Worm (Caenorhabditis elegans) whole organism, mixed stage, embryonic: ENCODE measurements around the gene ccch-2.

ENCODE experiments used
- M03D4.4 ChIP-seq: sonication (generic microtip); optimal IDR thresholded peaks from 2 replicates; lab custom pipeline; 2017; ENCODE audit warnings: mild to moderate bottlenecking, missing genetic modification characterization, missing compliant biosample characterization
- bed-3 ChIP-seq: fragments of 200-800 bp; sonication (Bioruptor generic); optimal IDR thresholded peaks from 3 replicates; lab custom pipeline; 2018; ENCODE audit warnings: mild to moderate bottlenecking, missing genetic modification characterization, moderate library complexity, missing compliant biosample characterization
- blmp-1 ChIP-seq: fragments of 150-350 bp; optimal IDR thresholded peaks from 2 replicates; lab custom pipeline; 2014; ENCODE audit warnings: missing biosample characterization, missing genetic modification characterization
- ceh-39 ChIP-seq: fragments of 150-350 bp; optimal IDR thresholded peaks from 2 replicates; lab custom pipeline; 2014; ENCODE audit warnings: missing biosample characterization, missing genetic modification characterization
- ceh-43 ChIP-seq: fragments of 200-800 bp; sonication (Bioruptor generic); optimal IDR thresholded peaks from 2 replicates; lab custom pipeline; 2018; ENCODE audit warnings: mild to moderate bottlenecking, missing genetic modification characterization, moderate library complexity, missing compliant biosample characterization
- ceh-83 ChIP-seq: fragments of 200-800 bp; sonication (Bioruptor generic); optimal IDR thresholded peaks from 2 replicates; lab custom pipeline; 2018; ENCODE audit warnings: mild to moderate bottlenecking, missing genetic modification characterization, missing compliant biosample characterization
- ces-1 ChIP-seq: fragments of 150-350 bp; optimal IDR thresholded peaks from 2 replicates; lab custom pipeline; 2014; ENCODE audit warnings: missing biosample characterization, missing genetic modification reagents, missing genetic modification characterization
- cnd-1 ChIP-seq: fragments of 200-800 bp; sonication (Bioruptor generic); optimal IDR thresholded peaks from 2 replicates; lab custom pipeline; 2018; ENCODE audit warnings: mild to moderate bottlenecking, missing genetic modification characterization, missing compliant biosample characterization
- drap-1 ChIP-seq: fragments of 200-800 bp; sonication (Bioruptor generic); optimal IDR thresholded peaks from 3 replicates; lab custom pipeline; 2018; ENCODE audit warnings: mild to moderate bottlenecking, missing genetic modification characterization, missing compliant biosample characterization
- elt-1 ChIP-seq: sonication (generic microtip); optimal IDR thresholded peaks from 2 replicates; lab custom pipeline; 2017; ENCODE audit warnings: missing genetic modification characterization, mild to moderate bottlenecking, missing compliant biosample characterization, antibody characterized with exemption, moderate library complexity, borderline replicate concordance; ENCODE audit not compliant: insufficient read depth
- elt-3 ChIP-seq: fragments of 150-350 bp; optimal IDR thresholded peaks from 2 replicates; lab custom pipeline; 2014; ENCODE audit warnings: missing biosample characterization, missing genetic modification characterization
- lin-32 ChIP-seq: fragments of 200-800 bp; sonication (Bioruptor generic); optimal IDR thresholded peaks from 2 replicates; lab custom pipeline; 2018; ENCODE audit warnings: mild to moderate bottlenecking, missing genetic modification characterization, missing compliant biosample characterization
- lsy-2 ChIP-seq: fragments of 150-350 bp; optimal IDR thresholded peaks from 2 replicates; lab custom pipeline; 2014; ENCODE audit warnings: missing biosample characterization, missing genetic modification characterization
- mab-5 ChIP-seq: fragments of 150-350 bp; optimal IDR thresholded peaks from 2 replicates; lab custom pipeline; 2014; ENCODE audit warnings: missing biosample characterization, missing genetic modification characterization
- mep-1 ChIP-seq: fragments of 150-350 bp; optimal IDR thresholded peaks from 2 replicates; lab custom pipeline; 2017; ENCODE audit warnings: missing biosample characterization, missing genetic modification reagents, missing genetic modification characterization, inconsistent platforms
- mls-2 ChIP-seq: sonication (generic microtip); optimal IDR thresholded peaks from 2 replicates; lab custom pipeline; 2016; ENCODE audit warnings: mild to moderate bottlenecking, missing genetic modification characterization, moderate library complexity, missing compliant biosample characterization
- nhr-12 ChIP-seq: fragments of 150-350 bp; optimal IDR thresholded peaks from 2 replicates; lab custom pipeline; 2014; ENCODE audit warnings: missing biosample characterization, missing genetic modification characterization
- nhr-2 ChIP-seq: fragments of 150-350 bp; optimal IDR thresholded peaks from 2 replicates; lab custom pipeline; 2014; ENCODE audit warnings: missing biosample characterization, missing genetic modification characterization
- nhr-237 ChIP-seq: fragments of 150-350 bp; optimal IDR thresholded peaks from 2 replicates; lab custom pipeline; 2014; ENCODE audit warnings: missing biosample characterization, missing genetic modification characterization
- nhr-28 ChIP-seq: fragments of 150-350 bp; optimal IDR thresholded peaks from 2 replicates; lab custom pipeline; 2014; ENCODE audit warnings: missing biosample characterization, missing genetic modification characterization
- nhr-76 ChIP-seq: sonication (generic microtip); optimal IDR thresholded peaks from 2 replicates; lab custom pipeline; 2017; ENCODE audit warnings: missing biosample characterization, missing genetic modification characterization
- pha-4 ChIP-seq: fragments of 150-350 bp; optimal IDR thresholded peaks from 2 replicates; lab custom pipeline; 2018; ENCODE audit warnings: missing biosample characterization, missing genetic modification reagents, missing genetic modification characterization
- sem-2 ChIP-seq: fragments of 200-800 bp; sonication (Bioruptor generic); optimal IDR thresholded peaks from 2 replicates; lab custom pipeline; 2018; ENCODE audit warnings: mild to moderate bottlenecking, missing genetic modification characterization, missing compliant biosample characterization
- snpc-4 ChIP-seq: fragments of 150-350 bp; optimal IDR thresholded peaks from 2 replicates; lab custom pipeline; 2014; ENCODE audit warnings: missing biosample characterization, missing genetic modification characterization
- sptf-1 ChIP-seq: sonication (generic microtip); optimal IDR thresholded peaks from 2 replicates; lab custom pipeline; 2017; ENCODE audit warnings: mild to moderate bottlenecking, missing genetic modification characterization, moderate library complexity, missing compliant biosample characterization
- tbx-8 ChIP-seq: fragments of 200-800 bp; sonication (Bioruptor generic); optimal IDR thresholded peaks from 2 replicates; lab custom pipeline; 2018; ENCODE audit warnings: mild to moderate bottlenecking, missing genetic modification characterization, moderate library complexity, missing compliant biosample characterization
- unc-120 ChIP-seq: sonication (generic microtip); optimal IDR thresholded peaks from 2 replicates; lab custom pipeline; 2017; ENCODE audit warnings: missing genetic modification characterization, missing compliant biosample characterization; ENCODE audit not compliant: poor library complexity, severe bottlenecking
- unc-39 ChIP-seq: fragments of 150-350 bp; optimal IDR thresholded peaks from 2 replicates; lab custom pipeline; 2014; ENCODE audit warnings: missing biosample characterization, missing genetic modification characterization
- unc-62 ChIP-seq: fragments of 150-350 bp; optimal IDR thresholded peaks from 2 replicates; lab custom pipeline; 2014; ENCODE audit warnings: missing biosample characterization, missing genetic modification reagents, missing genetic modification characterization
- zip-8 ChIP-seq: fragments of 150-350 bp; optimal IDR thresholded peaks from 2 replicates; lab custom pipeline; 2014; ENCODE audit warnings: missing biosample characterization, missing genetic modification characterization
- ztf-11 ChIP-seq: fragments of 150-350 bp; optimal IDR thresholded peaks from 2 replicates; lab custom pipeline; 2014; ENCODE audit warnings: missing biosample characterization, missing genetic modification characterization

The ccch-2 gene

DNA sequence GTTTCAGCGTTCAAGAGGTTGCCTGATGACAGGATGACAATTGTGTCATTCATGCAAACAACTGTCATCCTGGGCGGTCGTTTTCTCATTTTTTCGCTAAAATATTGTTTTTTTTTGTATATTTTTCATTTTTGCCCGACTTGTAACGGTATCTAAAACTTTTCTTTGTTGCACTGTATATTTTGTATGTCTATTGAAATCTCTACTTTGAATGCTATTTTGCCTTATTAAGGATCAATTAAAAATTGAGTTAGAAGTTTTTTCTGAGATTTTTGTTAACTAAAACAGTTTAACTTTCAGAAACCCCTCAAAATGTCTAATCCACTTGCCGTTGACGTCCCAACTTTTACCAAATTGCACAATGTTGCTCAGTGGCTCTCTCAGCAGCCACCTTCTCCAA lies at the start of gene ccch-2:
Gene ccch-2 (plus strand): TSS at position 301 of the 400 bp plus-strand sequence.
- no peak for TF ChIP-seq M03D4.4 (tag; lab: Kevin White, UChicago)
- no peak for TF ChIP-seq sptf-1
- no peak for TF ChIP-seq drap-1 (GFP tag; lab: Kevin White, UChicago)
- no peak for TF ChIP-seq nhr-12 (tag; lab: Kevin White, UChicago)
- no peak for TF ChIP-seq lsy-2
- TF ChIP-seq tbx-8 = no peak
- TF ChIP-seq sem-2 (GFP tag; lab: Kevin White, UChicago) = no peak
- TF ChIP-seq nhr-28 = no peak
- TF ChIP-seq zip-8 (tag; lab: Kevin White, UChicago) = no peak
- TF ChIP-seq blmp-1 (tag; lab: Kevin White, UChicago) = no peak
- no peak for TF ChIP-seq mep-1
- TF ChIP-seq ceh-39 (tag; lab: Kevin White, UChicago) = no peak
- TF ChIP-seq cnd-1 (tag; lab: Kevin White, UChicago) = no peak
- TF ChIP-seq nhr-76 (tag; lab: Kevin White, UChicago) = no peak
- TF ChIP-seq nhr-237 = no peak
- no peak for TF ChIP-seq ceh-83 (GFP tag; lab: Kevin White, UChicago)
- TF ChIP-seq mab-5 (tag; lab: Kevin White, UChicago) = no peak
- TF ChIP-seq ceh-43 (GFP tag; lab: Kevin White, UChicago) = no peak
- no peak for TF ChIP-seq mls-2
- no peak for TF ChIP-seq snpc-4 (tag; lab: Kevin White, UChicago)

DNA sequence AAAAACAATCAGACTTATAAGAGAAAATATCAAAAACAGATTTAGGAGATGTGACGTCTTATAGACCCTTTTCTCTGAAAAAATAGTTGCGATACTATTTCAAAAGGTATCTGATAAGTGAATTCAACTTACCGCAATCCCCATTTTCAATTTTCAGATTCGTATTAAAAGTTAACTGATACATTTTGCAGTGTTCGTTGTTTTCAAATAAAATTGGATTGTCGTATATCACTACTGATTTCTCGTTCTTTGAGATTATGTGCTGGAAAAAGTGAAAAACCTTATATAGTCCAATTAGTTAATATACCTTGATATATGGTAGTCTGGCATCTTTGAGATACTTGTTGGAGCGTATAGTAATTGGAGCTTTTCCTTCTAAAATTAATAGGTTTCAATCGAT lies 47.5 kb upstream of the ccch-2 start:
- TF ChIP-seq nhr-237 (no peak), nhr-76 (tag; lab: Kevin White, UChicago) (no peak), unc-62 (no peak), lsy-2 (no peak), sem-2 (GFP tag; lab: Kevin White, UChicago) (no peak), unc-120 (no peak), mep-1 (no peak), M03D4.4 (tag; lab: Kevin White, UChicago) (no peak), pha-4 (tag; lab: Kevin White, UChicago) (no peak), elt-3 (no peak), bed-3 (GFP tag; lab: Kevin White, UChicago) (no peak)

DNA sequence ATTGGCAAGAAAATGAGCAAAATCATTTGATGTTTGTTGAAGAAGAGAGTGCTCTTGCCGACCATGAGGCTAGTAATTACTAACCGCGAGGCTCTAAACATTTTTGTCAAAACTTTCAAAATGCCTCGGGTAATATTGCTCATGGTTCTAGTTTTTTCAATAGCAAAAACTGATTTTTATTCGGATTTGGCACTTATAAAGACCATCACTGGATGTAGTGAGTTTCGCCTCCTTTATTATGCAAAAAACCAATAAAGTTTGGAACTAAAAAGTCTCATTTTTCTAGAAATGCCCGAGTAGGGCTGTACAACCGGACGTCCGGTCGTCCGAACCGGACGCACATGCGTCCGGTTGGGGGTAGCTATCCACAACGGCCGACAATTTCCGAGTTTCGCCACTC lies 45.0 kb upstream of the ccch-2 start, which contains the start of the genes hpa-1 and irld-39:
Gene hpa-1 (minus strand): TSS at position 101 of the 400 bp plus-strand sequence.
Gene irld-39 (plus strand): TSS at position 121 of the 400 bp plus-strand sequence.
- TF ChIP-seq M03D4.4 (tag; lab: Kevin White, UChicago) (no peak), ceh-43 (GFP tag; lab: Kevin White, UChicago) (no peak)

DNA sequence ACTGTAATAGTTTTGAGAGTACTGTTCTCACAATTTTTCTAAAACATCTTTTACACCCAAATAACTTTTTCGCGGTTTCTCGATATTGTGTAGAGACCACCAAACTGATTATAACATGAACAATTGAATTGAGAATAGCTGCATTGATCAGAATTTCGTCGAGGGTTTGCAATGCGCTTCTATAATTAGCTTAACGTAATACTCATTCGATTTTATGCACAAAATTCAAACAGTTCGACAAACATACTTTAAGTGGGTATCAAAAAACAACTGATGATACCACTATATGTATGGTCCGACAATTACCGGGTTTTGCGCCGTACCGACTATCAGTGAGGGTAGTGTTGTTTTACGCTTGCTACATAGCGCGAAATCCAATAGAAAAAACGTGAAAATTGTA lies 41.2 kb upstream of the ccch-2 start:
- TF ChIP-seq nhr-76 (tag; lab: Kevin White, UChicago) (no peak), pha-4 (tag; lab: Kevin White, UChicago) (no peak), mls-2 (no peak), ceh-43 (GFP tag; lab: Kevin White, UChicago) (no peak), nhr-2 (tag; lab: Kevin White, UChicago) (no peak), ztf-11 (no peak), nhr-237 (no peak), cnd-1 (tag; lab: Kevin White, UChicago) (no peak), unc-39 (tag; lab: Kevin White, UChicago) (no peak), blmp-1 (tag; lab: Kevin White, UChicago) (no peak), nhr-12 (tag; lab: Kevin White, UChicago) (no peak), ces-1 (no peak), snpc-4 (tag; lab: Kevin White, UChicago) (no peak), zip-8 (tag; lab: Kevin White, UChicago) (no peak), elt-3 (no peak), tbx-8 (no peak), lsy-2 (no peak), lin-32 (no peak)

DNA sequence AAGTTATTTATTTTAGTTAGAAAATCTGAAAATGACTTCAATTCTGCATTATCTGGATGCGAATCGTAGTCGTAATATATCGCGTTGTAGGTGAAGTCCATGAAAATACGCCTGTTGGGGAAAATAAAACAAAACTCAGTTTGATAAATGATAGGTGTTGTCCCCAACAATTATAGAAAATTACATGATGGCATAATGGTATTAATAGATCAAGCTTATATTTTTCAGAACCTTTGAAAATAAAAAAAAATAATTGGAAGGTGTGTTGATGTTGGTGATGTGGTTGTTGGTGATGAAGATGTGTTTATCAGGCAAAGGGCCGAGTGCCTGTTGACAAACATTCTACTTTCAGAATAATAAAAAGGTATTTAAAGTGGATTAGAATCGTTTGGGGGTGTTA lies 39.4 kb upstream of the ccch-2 start, which contains the start of gene srw-61:
Gene srw-61 (minus strand): TSS at position 101 of the 400 bp plus-strand sequence.
- no peak for TF ChIP-seq M03D4.4 (tag; lab: Kevin White, UChicago)
- TF ChIP-seq cnd-1 (tag; lab: Kevin White, UChicago) = no peak
- TF ChIP-seq drap-1 (GFP tag; lab: Kevin White, UChicago) = no peak

DNA sequence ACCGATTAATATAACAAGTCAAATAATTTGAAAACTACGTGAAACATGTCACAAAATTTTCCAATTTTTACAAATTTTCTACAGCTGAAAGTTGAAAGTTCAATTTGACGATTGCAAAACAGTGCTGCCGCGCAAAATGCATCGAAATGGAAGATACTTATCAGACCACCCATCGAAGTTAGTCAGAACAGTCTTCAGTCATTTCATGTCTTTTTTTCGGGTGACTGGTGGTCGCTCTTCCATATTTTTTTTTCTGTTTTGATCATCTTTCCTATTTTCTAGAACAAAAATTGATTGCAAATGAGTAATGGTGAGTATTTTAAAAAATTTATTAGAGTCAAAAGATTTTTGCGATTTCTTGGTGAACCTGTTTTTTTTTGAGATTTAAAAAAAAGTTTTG lies 30.9 kb upstream of the ccch-2 start, which contains the start of gene F38C2.1:
Gene F38C2.1 (plus strand): TSS at position 301 of the 400 bp plus-strand sequence.
- no peak for TF ChIP-seq nhr-237
- TF ChIP-seq tbx-8 = no peak
- TF ChIP-seq lsy-2 = no peak
- TF ChIP-seq elt-1 (tag; lab: Kevin White, UChicago) = no peak
- TF ChIP-seq ces-1 = no peak
- TF ChIP-seq, all 35 proteins: peak for 0
